Worm (Caenorhabditis elegans): ENCODE data around the gene F58G1.3.

DNA sequence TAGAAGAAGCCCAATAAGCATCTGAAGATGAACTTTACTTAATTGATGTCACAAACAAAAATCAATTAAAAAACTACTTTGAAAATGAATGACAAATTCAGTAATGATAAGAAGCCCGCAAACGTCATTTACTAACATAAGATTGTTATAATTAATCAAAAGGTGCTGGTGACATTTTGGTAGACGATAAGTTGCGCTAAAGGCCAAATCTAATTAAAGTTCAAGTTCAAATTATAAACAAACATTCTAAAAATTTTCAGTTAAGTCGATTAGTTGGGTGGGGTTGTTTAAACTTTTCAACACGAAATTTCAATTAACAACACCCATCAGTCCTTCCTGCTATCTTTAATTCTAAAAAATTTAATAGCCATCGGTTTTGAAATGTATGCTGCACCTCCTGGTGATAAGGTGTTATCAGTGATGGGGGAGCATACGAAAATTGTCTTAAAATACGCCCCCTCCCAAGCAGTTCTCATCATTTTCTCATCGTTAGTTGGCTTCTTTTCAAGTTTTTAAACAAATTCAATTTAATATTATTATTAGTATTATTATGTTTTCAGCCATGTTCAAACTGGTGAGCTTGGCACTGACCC lies 33.0 kb downstream of the F58G1.3 start, which contains the start of the genes clec-62 and clec-63:
- TF ChIP-seq snpc-4 (tag; optimal IDR thresholded peaks at IDR 0.05) (no peak), mep-1 (tag; optimal IDR thresholded peaks at IDR 0.05) (no peak)

Data from whole organism, mixed stage, embryonic.